Fruit fly (Drosophila melanogaster) whole organism, embryonic: Measurements from ENCODE around the gene CG7320.

ENCODE experiments used
- ATbp ChIP-seq: fragments of 200-800 bp; sonication (Bioruptor generic); optimal IDR thresholded peaks from 2 replicates; lab custom pipeline; 2017; ENCODE audit warnings: missing biosample characterization, mild to moderate bottlenecking, missing genetic modification characterization, missing genetic modification reagents
- Antp ChIP-seq: fragments of 200-800 bp; sonication (Bioruptor generic); optimal IDR thresholded peaks from 3 replicates; lab custom pipeline; 2016; ENCODE audit warnings: missing biosample characterization, missing genetic modification characterization
- B-H1 ChIP-seq: fragments of 200-800 bp; sonication (Bioruptor generic); IDR thresholded peaks from 3 replicates; pipeline ENCODE4 v1.3.6; 2022; ENCODE audit warnings: missing biosample characterization, missing genetic modification characterization
- CG10565 ChIP-seq: fragments of 200-800 bp; sonication (Bioruptor generic); optimal IDR thresholded peaks from 3 replicates; lab custom pipeline; 2016; ENCODE audit warnings: missing biosample characterization, mild to moderate bottlenecking, missing genetic modification characterization
- CG11456 ChIP-seq: fragments of 200-800 bp; sonication (Bioruptor generic); IDR thresholded peaks from 3 replicates; pipeline ENCODE4 v1.3.6; 2022; ENCODE audit warnings: missing biosample characterization, missing genetic modification characterization
- CG12769 ChIP-seq: fragments of 200-800 bp; sonication (Bioruptor generic); optimal IDR thresholded peaks from 2 replicates; lab custom pipeline; 2019; ENCODE audit warnings: missing biosample characterization, mild to moderate bottlenecking, missing genetic modification characterization, moderate library complexity
- CG13287 ChIP-seq: fragments of 200-800 bp; sonication (Bioruptor generic); IDR thresholded peaks from 2 replicates; pipeline ENCODE4 v1.3.6; 2022; ENCODE audit warnings: missing biosample characterization, missing genetic modification characterization; ENCODE audit not compliant: partially characterized antibody
- CG13624 ChIP-seq: fragments of 200-800 bp; sonication (Bioruptor generic); optimal IDR thresholded peaks from 2 replicates; lab custom pipeline; 2016; ENCODE audit warnings: missing biosample characterization, missing genetic modification characterization
- CG15696 ChIP-seq: fragments of 200-800 bp; sonication (Bioruptor generic); optimal IDR thresholded peaks from 2 replicates; lab custom pipeline; 2019; ENCODE audit warnings: missing biosample characterization, mild to moderate bottlenecking, missing genetic modification characterization, moderate library complexity
- CG16813 ChIP-seq: fragments of 200-800 bp; sonication (Bioruptor generic); IDR thresholded peaks from 3 replicates; pipeline ENCODE4 v1.3.6; 2022; ENCODE audit warnings: missing biosample characterization, missing genetic modification characterization; ENCODE audit not compliant: partially characterized antibody
- CG16863 ChIP-seq: fragments of 200-800 bp; sonication (Bioruptor generic); optimal IDR thresholded peaks from 3 replicates; lab custom pipeline; 2016; ENCODE audit warnings: missing biosample characterization, missing genetic modification characterization
- CG1792 ChIP-seq: fragments of 200-800 bp; sonication (Bioruptor generic); optimal IDR thresholded peaks from 2 replicates; lab custom pipeline; 2016; ENCODE audit warnings: missing biosample characterization, missing genetic modification characterization
- CG1832 ChIP-seq: fragments of 200-800 bp; sonication (Bioruptor generic); optimal IDR thresholded peaks from 2 replicates; lab custom pipeline; 2017; ENCODE audit warnings: missing biosample characterization, mild to moderate bottlenecking, missing genetic modification characterization, inconsistent platforms
- CG18764 ChIP-seq: fragments of 200-800 bp; sonication (Bioruptor generic); optimal IDR thresholded peaks from 3 replicates; lab custom pipeline; 2016; ENCODE audit warnings: missing biosample characterization, missing genetic modification characterization
- CG34224 ChIP-seq: fragments of 200-800 bp; sonication (Bioruptor generic); IDR thresholded peaks from 3 replicates; pipeline ENCODE4 v1.3.6; 2022; ENCODE audit warnings: missing biosample characterization, missing genetic modification characterization; ENCODE audit not compliant: partially characterized antibody
- CG4328 ChIP-seq: fragments of 200-800 bp; sonication (Bioruptor generic); optimal IDR thresholded peaks from 3 replicates; lab custom pipeline; 2017; ENCODE audit warnings: missing biosample characterization, missing genetic modification reagents, missing genetic modification characterization
- CG4854 ChIP-seq: fragments of 200-800 bp; sonication (Bioruptor generic); optimal IDR thresholded peaks from 2 replicates; lab custom pipeline; 2016; ENCODE audit warnings: missing biosample characterization, missing genetic modification characterization, inconsistent platforms
- CG5245 ChIP-seq: fragments of 200-800 bp; sonication (Bioruptor generic); optimal IDR thresholded peaks from 3 replicates; lab custom pipeline; 2016; ENCODE audit warnings: missing biosample characterization, missing genetic modification characterization
- CG5953 ChIP-seq: fragments of 200-800 bp; sonication (Bioruptor generic); IDR thresholded peaks from 2 replicates; pipeline ENCODE4 v1.3.6; 2022; ENCODE audit warnings: missing biosample characterization, missing genetic modification characterization
- CG6813 ChIP-seq: fragments of 200-800 bp; sonication (Bioruptor generic); optimal IDR thresholded peaks from 2 replicates; lab custom pipeline; 2017; ENCODE audit warnings: missing biosample characterization, missing genetic modification characterization, mild to moderate bottlenecking, moderate library complexity, missing genetic modification reagents
- CG7839 ChIP-seq: fragments of 200-800 bp; sonication (Bioruptor generic); optimal IDR thresholded peaks from 3 replicates; lab custom pipeline; 2018; ENCODE audit warnings: missing biosample characterization, mild to moderate bottlenecking, missing genetic modification characterization, moderate library complexity
- CG8765 ChIP-seq: fragments of 200-800 bp; sonication (Bioruptor generic); IDR thresholded peaks from 2 replicates; pipeline ENCODE4 v1.3.6; 2022; ENCODE audit warnings: missing biosample characterization, missing genetic modification characterization
- CG9215 ChIP-seq: fragments of 200-800 bp; sonication (Bioruptor generic); IDR thresholded peaks from 2 replicates; pipeline ENCODE4 v1.3.6; 2022; ENCODE audit warnings: missing biosample characterization, missing genetic modification characterization
- CHES-1-like ChIP-seq: fragments of 200-800 bp; sonication (Bioruptor generic); optimal IDR thresholded peaks from 2 replicates; lab custom pipeline; 2016; ENCODE audit warnings: missing biosample characterization, missing genetic modification characterization
- Dip2 ChIP-seq: fragments of 200-800 bp; sonication (Bioruptor generic); IDR thresholded peaks from 2 replicates; pipeline ENCODE4 v1.3.6; 2022; ENCODE audit warnings: missing biosample characterization, missing genetic modification characterization
- HLH3B ChIP-seq: fragments of 200-800 bp; sonication (Bioruptor generic); IDR thresholded peaks from 2 replicates; pipeline ENCODE4 v1.3.6; 2022; ENCODE audit warnings: missing biosample characterization, missing genetic modification characterization
- Nf-YB ChIP-seq: fragments of 200-800 bp; sonication (Bioruptor generic); optimal IDR thresholded peaks from 3 replicates; lab custom pipeline; 2019; ENCODE audit warnings: missing biosample characterization, mild to moderate bottlenecking, missing genetic modification characterization, moderate library complexity
- Nf-YC ChIP-seq: fragments of 200-800 bp; optimal IDR thresholded peaks from 3 replicates; lab custom pipeline; 2019; ENCODE audit warnings: missing biosample characterization, mild to moderate bottlenecking, missing genetic modification characterization, moderate library complexity
- Optix ChIP-seq: fragments of 200-800 bp; sonication (Bioruptor generic); IDR thresholded peaks from 3 replicates; pipeline ENCODE4 v1.3.6; 2022; ENCODE audit warnings: missing biosample characterization, missing genetic modification characterization
- Pdp1 ChIP-seq, 2 experiments: fragments of 200-800 bp; sonication (Bioruptor generic); optimal IDR thresholded peaks; 3 replicates each; lab custom pipeline; 2016; ENCODE audit warnings: missing biosample characterization in 2 of 2, missing genetic modification characterization in 2 of 2, mild to moderate bottlenecking in 1 of 2, moderate library complexity in 1 of 2
- Tbp ChIP-seq: fragments of >200 bp; optimal IDR thresholded peaks from 2 replicates; lab custom pipeline; 2018; ENCODE audit warnings: missing biosample characterization, missing genetic modification characterization
- al ChIP-seq: fragments of 200-800 bp; sonication (Bioruptor generic); IDR thresholded peaks from 2 replicates; pipeline ENCODE4 v1.3.6; 2022; ENCODE audit warnings: missing biosample characterization, missing genetic modification characterization
- aop ChIP-seq: fragments of 200-800 bp; sonication (Bioruptor generic); IDR thresholded peaks from 2 replicates; pipeline ENCODE4 v1.3.6; 2022; ENCODE audit warnings: missing biosample characterization, missing genetic modification characterization
- ash1 ChIP-seq: fragments of 200-800 bp; sonication (Bioruptor generic); optimal IDR thresholded peaks from 2 replicates; lab custom pipeline; 2018; ENCODE audit warnings: missing biosample characterization, mild to moderate bottlenecking, missing genetic modification characterization
- ato ChIP-seq: fragments of 200-800 bp; sonication (Bioruptor generic); IDR thresholded peaks from 2 replicates; pipeline ENCODE4 v1.3.6; 2022; ENCODE audit warnings: missing biosample characterization, missing genetic modification characterization; ENCODE audit not compliant: partially characterized antibody
- bsh ChIP-seq, 2 experiments: fragments of 200-800 bp; sonication (Bioruptor generic); optimal IDR thresholded peaks; 2 replicates each; lab custom pipeline; 2017 to 2018; ENCODE audit warnings: mild to moderate bottlenecking in 2 of 2, missing biosample characterization in 2 of 2, missing genetic modification characterization in 2 of 2, moderate library complexity in 1 of 2
- cad ChIP-seq: fragments of >200 bp; optimal IDR thresholded peaks from 2 replicates; lab custom pipeline; 2017; ENCODE audit warnings: missing biosample characterization, missing genetic modification characterization
- cas ChIP-seq: fragments of 200-800 bp; sonication (Bioruptor generic); IDR thresholded peaks from 2 replicates; pipeline ENCODE4 v1.3.6; 2022; ENCODE audit warnings: missing biosample characterization, missing genetic modification characterization
- chn ChIP-seq: fragments of 200-800 bp; sonication (Bioruptor generic); optimal IDR thresholded peaks from 2 replicates; lab custom pipeline; 2016; ENCODE audit warnings: missing biosample characterization, missing genetic modification characterization
- dimm ChIP-seq: fragments of 200-800 bp; sonication (Bioruptor generic); IDR thresholded peaks from 2 replicates; pipeline ENCODE4 v1.3.6; 2022; ENCODE audit warnings: missing biosample characterization, missing genetic modification characterization
- ewg ChIP-seq: fragments of 200-800 bp; sonication (Bioruptor generic); optimal IDR thresholded peaks from 3 replicates; lab custom pipeline; 2017; ENCODE audit warnings: mild to moderate bottlenecking, missing biosample characterization, missing genetic modification reagents, missing genetic modification characterization
- gsb ChIP-seq: fragments of 200-800 bp; sonication (Bioruptor generic); IDR thresholded peaks from 2 replicates; pipeline ENCODE4 v1.3.6; 2022; ENCODE audit warnings: missing biosample characterization, missing genetic modification characterization
- inv ChIP-seq: fragments of 200-800 bp; sonication (Bioruptor generic); IDR thresholded peaks from 2 replicates; pipeline ENCODE4 v1.3.6; 2022; ENCODE audit warnings: missing biosample characterization, missing genetic modification characterization; ENCODE audit not compliant: partially characterized antibody
- kay ChIP-seq: fragments of 200-800 bp; sonication (Bioruptor generic); optimal IDR thresholded peaks from 2 replicates; lab custom pipeline; 2016; ENCODE audit warnings: missing biosample characterization, missing genetic modification characterization
- kni ChIP-seq: fragments of 200-800 bp; sonication (Bioruptor generic); optimal IDR thresholded peaks from 3 replicates; lab custom pipeline; 2017; ENCODE audit warnings: mild to moderate bottlenecking, missing biosample characterization, missing genetic modification reagents, missing genetic modification characterization
- lbe ChIP-seq: fragments of 200-800 bp; sonication (Bioruptor generic); optimal IDR thresholded peaks from 2 replicates; lab custom pipeline; 2016; ENCODE audit warnings: missing biosample characterization, mild to moderate bottlenecking, missing genetic modification characterization
- nerfin-1 ChIP-seq: fragments of 200-800 bp; sonication (Bioruptor generic); optimal IDR thresholded peaks from 3 replicates; lab custom pipeline; 2019; ENCODE audit warnings: missing biosample characterization, mild to moderate bottlenecking, missing genetic modification characterization, moderate library complexity
- nom ChIP-seq: fragments of 200-800 bp; sonication (Bioruptor generic); optimal IDR thresholded peaks from 2 replicates; lab custom pipeline; 2017; ENCODE audit warnings: missing biosample characterization, missing genetic modification characterization, mild to moderate bottlenecking, moderate library complexity, missing genetic modification reagents
- run ChIP-seq: fragments of 200-800 bp; sonication (Bioruptor generic); optimal IDR thresholded peaks from 3 replicates; lab custom pipeline; 2018; ENCODE audit warnings: missing biosample characterization, mild to moderate bottlenecking, missing genetic modification characterization
- stc ChIP-seq: fragments of 200-800 bp; sonication (Bioruptor generic); IDR thresholded peaks from 2 replicates; pipeline ENCODE4 v1.3.6; 2022; ENCODE audit warnings: missing biosample characterization, missing genetic modification characterization
- wek ChIP-seq: fragments of 200-800 bp; sonication (Bioruptor generic); optimal IDR thresholded peaks from 3 replicates; lab custom pipeline; 2018; ENCODE audit warnings: missing biosample characterization, mild to moderate bottlenecking, missing genetic modification characterization, moderate library complexity

The CG7320 gene

DNA sequence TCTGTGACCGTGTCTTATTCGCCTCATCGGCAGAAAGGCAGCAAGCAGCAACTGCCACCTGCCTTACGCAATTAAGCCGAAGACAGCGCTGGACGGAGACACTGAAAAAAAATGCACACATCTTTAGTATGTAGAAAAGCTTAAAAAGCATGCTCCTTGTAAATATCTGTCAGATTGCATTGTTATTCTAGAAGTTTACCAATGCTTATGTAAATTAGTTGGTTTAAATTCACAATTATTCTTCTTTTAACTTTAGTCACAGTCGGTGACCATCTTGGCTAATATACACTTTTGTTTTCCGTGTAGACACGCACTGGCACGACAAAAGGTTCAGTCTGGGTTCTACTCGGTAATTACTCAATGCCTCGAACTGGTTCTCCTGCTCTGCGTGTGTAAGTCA, 14.4 kb downstream of the CG7320 start (continued):
- TF ChIP-seq CG13287 (no peak), CG10565 (no peak), CG18764 (no peak), CG16813 (no peak), Optix (GFP tag; lab: Robert Waterston, UW) (0 out of 3 replicates have a peak, but pooled peaks have one; percentile 38), CG7839 (tag; lab: Kevin White, UChicago) (peak; percentile 61), B-H1 (GFP tag; lab: Robert Waterston, UW) (no peak), Tbp (GFP tag; lab: Kevin White, UChicago) (no peak), CG4854 (GFP tag; lab: Kevin White, UChicago) (peak; percentile 6), cad (GFP tag; lab: Kevin White, UChicago) (no peak), CG5245 (peak; percentile 12), ATbp (GFP tag; lab: Kevin White, UChicago) (peak; percentile 38), CG8765 (GFP tag; lab: Robert Waterston, UW) (no peak; the same call in 1 of the 2 replicates), Pdp1 (GFP tag; optimal IDR thresholded peaks at IDR 0.05; lab: Kevin White, UChicago) (peak; percentile 56 to 60), nerfin-1 (tag; lab: Kevin White, UChicago) (peak; percentile 21), ash1 (GFP tag; lab: Kevin White, UChicago) (no peak), dimm (GFP tag; lab: Robert Waterston, UW) (no peak), stc (GFP tag; lab: Robert Waterston, UW) (no peak), CG11456 (GFP tag; lab: Robert Waterston, UW) (no peak), HLH3B (no peak), CG1792 (GFP tag; lab: Kevin White, UChicago) (peak; percentile 29), Nf-YC (no peak), inv (GFP tag; lab: Robert Waterston, UW) (no peak), CG16863 (GFP tag; lab: Kevin White, UChicago) (peak; percentile 50), aop (no peak), CG6813 (GFP tag; lab: Kevin White, UChicago) (no peak), gsb (GFP tag; lab: Robert Waterston, UW) (no peak), CG9215 (GFP tag; lab: Robert Waterston, UW) (no peak), wek (no peak), CG5953 (GFP tag; lab: Robert Waterston, UW) (no peak), CG13624 (peak; percentile 29), al (GFP tag; lab: Robert Waterston, UW) (no peak), Antp (peak; percentile 35), CG4328 (GFP tag; lab: Kevin White, UChicago) (no peak), Nf-YB (GFP tag; lab: Kevin White, UChicago) (peak; percentile 12), CHES-1-like (GFP tag; lab: Kevin White, UChicago) (peak; percentile 13), CG15696 (tag; lab: Kevin White, UChicago) (peak; percentile 51), ato (no peak), chn (GFP tag; lab: Kevin White, UChicago) (no peak), cas (no peak), lbe (GFP tag; lab: Kevin White, UChicago) (peak; percentile 38), CG1832 (no peak), CG34224 (GFP tag; lab: Robert Waterston, UW) (no peak), run (tag; lab: Kevin White, UChicago) (no peak), bsh (GFP tag; optimal IDR thresholded peaks at IDR 0.05; lab: Kevin White, UChicago) (peak; percentile 79 to 84), nom (GFP tag; lab: Kevin White, UChicago) (peak; percentile 81), Dip2 (GFP tag; lab: Robert Waterston, UW) (no peak), kay (GFP tag; lab: Kevin White, UChicago) (no peak), kni (GFP tag; lab: Kevin White, UChicago) (peak; percentile 29), ewg (no peak), CG12769 (tag; lab: Kevin White, UChicago) (peak; percentile 29)
